Worm (Caenorhabditis elegans) whole organism, L3 larva: ENCODE measurements around the gene srg-42.

Source experiments
- R02D3.7 ChIP-seq: fragments of 150-350 bp; optimal IDR thresholded peaks from 2 replicates; lab custom pipeline; 2014; ENCODE audit warnings: missing biosample characterization, missing genetic modification characterization
- ZK546.5 ChIP-seq: sonication (generic microtip); optimal IDR thresholded peaks from 2 replicates; lab custom pipeline; 2017; ENCODE audit warnings: missing biosample characterization, missing genetic modification characterization
- ceh-16 ChIP-seq: sonication (generic microtip); optimal IDR thresholded peaks from 2 replicates; lab custom pipeline; 2017; ENCODE audit warnings: missing biosample characterization, missing genetic modification characterization
- ceh-82 ChIP-seq: fragments of 150-350 bp; optimal IDR thresholded peaks from 2 replicates; lab custom pipeline; 2014; ENCODE audit warnings: missing biosample characterization, missing genetic modification characterization
- ceh-9 ChIP-seq: sonication (generic microtip); optimal IDR thresholded peaks from 2 replicates; lab custom pipeline; 2018; ENCODE audit warnings: missing biosample characterization, missing genetic modification characterization
- daf-12 ChIP-seq: fragments of 150-350 bp; optimal IDR thresholded peaks from 2 replicates; lab custom pipeline; 2014; ENCODE audit warnings: missing biosample characterization, missing genetic modification reagents, missing genetic modification characterization
- egl-27 ChIP-seq: sonication (generic microtip); optimal IDR thresholded peaks from 4 replicates; lab custom pipeline; 2017; ENCODE audit warnings: missing biosample characterization, missing genetic modification reagents, missing genetic modification characterization
- egl-5 ChIP-seq: fragments of 150-350 bp; optimal IDR thresholded peaks from 2 replicates; lab custom pipeline; 2017; ENCODE audit warnings: missing biosample characterization, missing genetic modification reagents, missing genetic modification characterization, inconsistent platforms
- elt-1 ChIP-seq: fragments of 150-350 bp; optimal IDR thresholded peaks from 2 replicates; lab custom pipeline; 2014; ENCODE audit warnings: missing biosample characterization, missing genetic modification characterization
- elt-2 ChIP-seq: sonication (generic microtip); optimal IDR thresholded peaks from 2 replicates; lab custom pipeline; 2016; ENCODE audit warnings: missing genetic modification reagents, mild to moderate bottlenecking, missing genetic modification characterization, missing compliant biosample characterization
- elt-3 ChIP-seq, 3 experiments: fragments of 150-350 bp in 1 of 3; sonication (generic microtip) in 2 of 3; optimal IDR thresholded peaks; 2 replicates in 2 of 3; 4 replicates in 1 of 3; lab custom pipeline; 2014 to 2017; ENCODE audit warnings: missing biosample characterization in 3 of 3, missing genetic modification characterization in 3 of 3
- eor-1 ChIP-seq, 2 experiments: fragments of 150-350 bp; optimal IDR thresholded peaks; 2 replicates each; lab custom pipeline; 2014 to 2018; ENCODE audit warnings: missing biosample characterization in 2 of 2, missing genetic modification characterization in 2 of 2
- fkh-10 ChIP-seq: sonication (generic microtip); optimal IDR thresholded peaks from 2 replicates; lab custom pipeline; 2017; ENCODE audit warnings: missing biosample characterization, missing genetic modification reagents, missing genetic modification characterization
- fos-1 ChIP-seq: fragments of 150-350 bp; optimal IDR thresholded peaks from 2 replicates; lab custom pipeline; 2014; ENCODE audit warnings: missing biosample characterization, missing genetic modification characterization
- hmg-11 ChIP-seq: sonication (generic microtip); optimal IDR thresholded peaks from 2 replicates; lab custom pipeline; 2016; ENCODE audit warnings: missing genetic modification characterization, missing compliant biosample characterization
- jun-1 ChIP-seq: fragments of 150-350 bp; optimal IDR thresholded peaks from 2 replicates; lab custom pipeline; 2014; ENCODE audit warnings: missing biosample characterization, missing genetic modification reagents, missing genetic modification characterization
- lin-15B ChIP-seq: fragments of 150-350 bp; optimal IDR thresholded peaks from 2 replicates; lab custom pipeline; 2014; ENCODE audit warnings: missing biosample characterization, missing genetic modification characterization
- lin-39 ChIP-seq: fragments of 150-350 bp; optimal IDR thresholded peaks from 2 replicates; lab custom pipeline; 2018; ENCODE audit warnings: missing biosample characterization, missing genetic modification reagents, missing genetic modification characterization
- mdl-1 ChIP-seq: fragments of 150-350 bp; optimal IDR thresholded peaks from 2 replicates; lab custom pipeline; 2014; ENCODE audit warnings: missing biosample characterization, missing genetic modification characterization
- nfya-1 ChIP-seq: sonication (generic microtip); optimal IDR thresholded peaks from 2 replicates; lab custom pipeline; 2017; ENCODE audit warnings: missing genetic modification characterization, mild to moderate bottlenecking, missing compliant biosample characterization, antibody characterized with exemption, moderate library complexity; ENCODE audit not compliant: insufficient read depth
- nhr-11 ChIP-seq: fragments of 150-350 bp; optimal IDR thresholded peaks from 2 replicates; lab custom pipeline; 2014; ENCODE audit warnings: missing biosample characterization, missing genetic modification characterization
- nhr-12 ChIP-seq: fragments of 150-350 bp; optimal IDR thresholded peaks from 2 replicates; lab custom pipeline; 2014; ENCODE audit warnings: missing biosample characterization, missing genetic modification characterization
- nhr-237 ChIP-seq: fragments of 150-350 bp; optimal IDR thresholded peaks from 2 replicates; lab custom pipeline; 2014; ENCODE audit warnings: missing biosample characterization, missing genetic modification characterization
- nhr-25 ChIP-seq: sonication (generic microtip); optimal IDR thresholded peaks from 2 replicates; lab custom pipeline; 2017; ENCODE audit warnings: missing biosample characterization, missing genetic modification characterization
- nhr-43 ChIP-seq: sonication (generic microtip); optimal IDR thresholded peaks from 2 replicates; lab custom pipeline; 2016; ENCODE audit warnings: mild to moderate bottlenecking, missing genetic modification characterization, missing compliant biosample characterization; ENCODE audit not compliant: poor library complexity, severe bottlenecking
- nhr-67 ChIP-seq: fragments of 150-350 bp; optimal IDR thresholded peaks from 2 replicates; lab custom pipeline; 2014; ENCODE audit warnings: missing biosample characterization, missing genetic modification characterization
- nhr-76 ChIP-seq: fragments of 150-350 bp; sonication (generic microtip); optimal IDR thresholded peaks from 5 replicates; lab custom pipeline; 2014; ENCODE audit warnings: missing biosample characterization, missing genetic modification characterization
- nhr-77 ChIP-seq: fragments of 150-350 bp; optimal IDR thresholded peaks from 2 replicates; lab custom pipeline; 2014; ENCODE audit warnings: missing biosample characterization, missing genetic modification characterization
- pha-4 ChIP-seq: fragments of 150-350 bp; optimal IDR thresholded peaks from 2 replicates; lab custom pipeline; 2014; ENCODE audit warnings: missing biosample characterization, missing genetic modification reagents, missing genetic modification characterization
- pqm-1 ChIP-seq: fragments of 150-350 bp; optimal IDR thresholded peaks from 2 replicates; lab custom pipeline; 2017; ENCODE audit warnings: missing biosample characterization, missing genetic modification characterization, inconsistent platforms
- sea-2 ChIP-seq: fragments of 150-350 bp; sonication (generic microtip); optimal IDR thresholded peaks from 4 replicates; lab custom pipeline; 2014; ENCODE audit warnings: missing biosample characterization, missing genetic modification reagents, missing genetic modification characterization
- skn-1 ChIP-seq: fragments of 150-350 bp; optimal IDR thresholded peaks from 2 replicates; lab custom pipeline; 2014; ENCODE audit warnings: missing biosample characterization, missing genetic modification characterization
- snpc-4 ChIP-seq: fragments of 150-350 bp; optimal IDR thresholded peaks from 2 replicates; lab custom pipeline; 2014; ENCODE audit warnings: missing biosample characterization, missing genetic modification characterization
- tbx-2 ChIP-seq: sonication (generic microtip); optimal IDR thresholded peaks from 2 replicates; lab custom pipeline; 2016; ENCODE audit warnings: mild to moderate bottlenecking, missing genetic modification characterization, missing compliant biosample characterization
- zag-1 ChIP-seq: fragments of 150-350 bp; optimal IDR thresholded peaks from 2 replicates; lab custom pipeline; 2014; ENCODE audit warnings: missing biosample characterization, missing genetic modification characterization
- ztf-11 ChIP-seq: fragments of 150-350 bp; optimal IDR thresholded peaks from 2 replicates; lab custom pipeline; 2014; ENCODE audit warnings: missing biosample characterization, missing genetic modification characterization

srg-42 gene

DNA sequence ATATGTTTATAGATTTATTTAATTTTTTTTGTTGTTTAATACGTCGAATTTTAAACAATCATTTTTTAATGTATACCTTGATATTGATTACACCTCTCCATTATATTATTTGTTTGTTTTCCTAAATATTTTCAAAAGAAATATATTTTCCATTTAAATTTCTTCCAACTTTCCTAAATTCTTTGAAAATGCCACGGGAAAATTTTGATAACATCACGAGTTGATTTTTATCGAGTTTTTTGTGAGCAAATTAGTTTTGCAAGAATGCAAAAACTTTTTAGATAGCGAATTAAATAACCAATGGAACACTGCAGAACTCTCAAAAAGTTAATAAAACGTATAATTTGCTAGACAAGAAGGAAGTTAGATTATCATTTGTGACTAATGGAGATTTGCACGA, at the start of gene srg-42:
Gene srg-42, minus strand, starts transcription at position 101 of the 400 bp plus-strand sequence.
- TF ChIP-seq fkh-10 (no peak), pha-4 (tag; lab: Kevin White, UChicago) (no peak), zag-1 (tag; lab: Kevin White, UChicago) (no peak), snpc-4 (no peak), eor-1 (tag; optimal IDR thresholded peaks at IDR 0.05; lab: Kevin White, UChicago) (no peak), elt-2 (no peak), fos-1 (tag; lab: Kevin White, UChicago) (no peak), tbx-2 (tag; lab: Kevin White, UChicago) (no peak), ceh-82 (tag; lab: Kevin White, UChicago) (no peak), hmg-11 (no peak), egl-27 (no peak), nhr-67 (tag; lab: Kevin White, UChicago) (no peak), nhr-12 (tag; lab: Kevin White, UChicago) (no peak), skn-1 (tag; lab: Kevin White, UChicago) (no peak), nhr-77 (tag; lab: Kevin White, UChicago) (no peak), elt-1 (tag; lab: Kevin White, UChicago) (no peak), daf-12 (tag; lab: Kevin White, UChicago) (no peak)

ce11 chrV:11206467-11206866, 48.6 kb upstream of the srg-42 start:
- TF ChIP-seq nhr-43 (tag; lab: Kevin White, UChicago) (no peak), eor-1 (tag; optimal IDR thresholded peaks at IDR 0.05; lab: Kevin White, UChicago) (no peak), ceh-16 (tag; lab: Kevin White, UChicago) (no peak), jun-1 (tag; lab: Kevin White, UChicago) (no peak), elt-3 (tag; optimal IDR thresholded peaks at IDR 0.05; lab: Kevin White, UChicago) (no peak), R02D3.7 (tag; lab: Kevin White, UChicago) (no peak), tbx-2 (tag; lab: Kevin White, UChicago) (no peak), nhr-76 (tag; lab: Kevin White, UChicago) (no peak), daf-12 (tag; lab: Kevin White, UChicago) (no peak), nfya-1 (tag; lab: Kevin White, UChicago) (no peak), pha-4 (tag; lab: Kevin White, UChicago) (no peak), nhr-25 (tag; lab: Kevin White, UChicago) (no peak), nhr-67 (tag; lab: Kevin White, UChicago) (no peak), lin-39 (tag; lab: Kevin White, UChicago) (no peak), nhr-11 (tag; lab: Kevin White, UChicago) (no peak), ztf-11 (tag; lab: Kevin White, UChicago) (no peak), pqm-1 (no peak), lin-15B (tag; lab: Kevin White, UChicago) (no peak), egl-5 (tag; lab: Kevin White, UChicago) (no peak), ZK546.5 (tag; lab: Kevin White, UChicago) (no peak)

DNA sequence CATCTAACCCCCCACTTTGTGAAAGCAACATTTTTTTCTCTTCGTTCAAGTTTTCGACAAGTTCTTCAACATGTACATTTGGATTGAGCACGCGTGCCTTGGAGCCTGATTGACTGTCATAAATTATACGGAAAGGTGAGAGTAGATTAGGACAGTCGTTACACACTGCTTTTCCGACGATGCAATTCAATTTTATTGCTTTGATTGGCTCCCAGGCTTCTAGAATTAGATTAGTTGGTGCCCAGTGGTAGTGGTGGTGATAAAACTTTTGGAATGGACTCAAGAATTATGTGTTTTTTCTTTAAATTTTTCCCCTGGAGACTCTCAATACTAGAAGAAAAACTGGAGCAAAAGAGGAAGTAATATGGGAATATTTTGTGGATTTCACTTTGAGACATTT, 46.6 kb upstream of the srg-42 start:
- TF ChIP-seq zag-1 (tag; lab: Kevin White, UChicago), result no peak
- peak; percentile 91 for TF ChIP-seq egl-5 (tag; lab: Kevin White, UChicago)

- TF ChIP-seq elt-2 (peak; percentile 75), nhr-43 (tag; lab: Kevin White, UChicago) (no peak), pqm-1 (peak; percentile 13)
These were observed 44.1 kb upstream of the srg-42 start, which contains the start of gene K10D6.4 for ce11 chrV:11201826-11202565. TSS of gene K10D6.4 (plus strand) at chrV:11201925.

ce11 chrV:11200316-11200715, 42.5 kb upstream of the srg-42 start, which contains the start of gene K10D6.3:
TSS of gene K10D6.3 (plus strand) at chrV:11200616.
- TF ChIP-seq elt-3 (tag; optimal IDR thresholded peaks at IDR 0.05; lab: Kevin White, UChicago) (no peak), nhr-11 (tag; lab: Kevin White, UChicago) (no peak), fkh-10 (no peak), eor-1 (tag; optimal IDR thresholded peaks at IDR 0.05; lab: Kevin White, UChicago) (no peak), jun-1 (tag; lab: Kevin White, UChicago) (no peak), daf-12 (tag; lab: Kevin White, UChicago) (no peak), nhr-237 (tag; lab: Kevin White, UChicago) (no peak), nhr-25 (tag; lab: Kevin White, UChicago) (no peak), nhr-76 (tag; lab: Kevin White, UChicago) (no peak), ztf-11 (tag; lab: Kevin White, UChicago) (no peak), zag-1 (tag; lab: Kevin White, UChicago) (no peak), nhr-77 (tag; lab: Kevin White, UChicago) (no peak), ceh-9 (tag; lab: Kevin White, UChicago) (no peak), nhr-43 (tag; lab: Kevin White, UChicago) (no peak), sea-2 (no peak), R02D3.7 (tag; lab: Kevin White, UChicago) (no peak), mdl-1 (no peak)
